Fruit fly (Drosophila melanogaster): ENCODE data around the gene Fnta.

Gene Fnta

DNA sequence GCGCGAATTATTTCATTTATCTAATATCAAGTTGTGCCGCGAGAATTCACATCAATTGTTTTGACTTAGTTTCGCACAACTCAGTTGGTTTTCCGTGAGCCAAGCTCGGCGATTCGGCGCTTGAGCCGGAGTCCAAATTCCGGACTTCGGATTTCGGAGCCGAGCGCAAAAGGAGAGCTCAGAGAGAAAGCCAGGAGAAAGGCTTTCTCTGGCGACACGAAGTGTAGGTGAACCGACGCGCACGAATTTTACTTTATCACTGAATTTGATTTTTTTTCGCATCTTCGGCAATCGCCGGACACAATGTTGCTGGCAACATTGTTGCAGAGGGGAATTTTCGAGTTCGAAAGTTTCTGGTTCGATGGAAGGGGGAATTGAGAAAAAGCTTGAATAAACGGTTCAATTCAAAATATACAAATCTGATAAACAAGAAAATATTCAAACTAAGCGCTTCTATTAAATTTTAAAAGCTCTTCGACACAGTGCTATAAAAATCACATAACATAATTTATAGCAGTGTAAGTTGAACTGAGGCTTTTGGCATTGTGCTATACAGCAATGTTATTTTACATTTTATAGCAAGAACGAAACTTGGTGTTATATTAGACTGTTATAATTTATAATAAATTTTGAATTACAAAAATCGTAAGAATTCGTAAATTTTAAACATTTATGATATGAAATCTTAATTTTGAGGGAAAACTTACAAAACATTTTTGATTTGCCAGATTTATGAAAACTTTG is 36.5 kb downstream of the Fnta start, which contains the start of gene fipi:
Gene fipi, minus strand, starts transcription at position 265 of the 744 bp plus-strand sequence.
- no peak for TF ChIP-seq Myc (optimal IDR thresholded peaks at IDR 0.05)
- TF ChIP-seq Sin3A (optimal IDR thresholded peaks at IDR 0.05), result no peak
- TF ChIP-seq psq (optimal IDR thresholded peaks at IDR 0.05), result no peak
- no peak for TF ChIP-seq h (optimal IDR thresholded peaks at IDR 0.05)
- TF ChIP-seq insv (optimal IDR thresholded peaks at IDR 0.05), result no peak

Data from Kc167 (cell line).